Fruit fly (Drosophila melanogaster) S2 (cell line): Measurements from ENCODE around the gene CG1637.

Source experiments
- CG8478 ChIP-seq: fragments of >200 bp; optimal IDR thresholded peaks from 2 replicates; lab custom pipeline; 2018
- CTCF ChIP-seq, 2 experiments: fragments of >200 bp; optimal IDR thresholded peaks; 2 replicates each; lab custom pipeline; 2018

DNA sequence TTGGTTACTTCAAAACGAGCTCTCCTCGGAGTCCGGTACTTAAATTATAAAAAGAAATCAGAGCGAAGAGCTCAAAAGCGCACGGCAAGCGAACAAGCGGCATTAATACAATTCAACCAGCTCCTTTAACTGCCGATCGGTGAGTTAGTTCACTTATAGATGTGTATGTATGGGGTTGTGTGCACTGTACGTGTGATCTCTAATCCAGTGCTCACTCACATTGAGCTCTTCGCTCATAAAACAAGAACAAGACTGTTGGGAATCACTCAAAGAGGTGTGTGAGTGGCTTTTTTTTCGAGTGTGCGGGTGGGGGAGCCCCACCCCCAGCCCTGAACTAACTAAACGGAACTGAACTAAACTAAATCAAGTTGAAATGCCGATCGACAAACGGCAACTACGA lies 13.5 kb upstream of the CG1637 start, which contains the start of gene Ork1:
- no peak for TF ChIP-seq CG8478
- no peak for TF ChIP-seq CTCF (optimal IDR thresholded peaks at IDR 0.05; lab: Kevin White, UChicago)
